Worm (Caenorhabditis elegans): ENCODE measurements around the gene Y48E1C.1.

Y48E1C.1 gene

DNA sequence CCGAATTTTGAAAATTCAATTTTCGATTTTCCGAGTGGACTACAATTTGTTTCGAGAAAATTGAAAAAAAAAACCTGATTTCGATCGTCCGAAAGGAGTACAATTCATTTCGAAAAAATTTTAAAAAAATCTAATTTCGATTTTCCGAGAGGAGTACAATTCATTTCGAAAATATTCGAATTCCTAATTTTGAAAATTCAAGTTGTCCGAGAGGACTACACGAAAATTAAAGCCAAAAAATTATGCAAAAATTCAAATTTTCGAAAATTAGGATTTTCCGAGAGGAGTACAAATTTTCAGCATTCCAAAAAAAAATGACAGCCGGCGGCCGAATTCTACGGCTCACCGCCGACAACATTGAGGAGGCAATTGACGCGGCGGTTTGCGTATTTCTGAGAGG, 2.5 kb upstream of the Y48E1C.1 start, which contains the start of gene Y48C3A.18:
TSS of gene Y48C3A.18 (plus strand) at position 301 of the 400 bp plus-strand sequence.
- TF ChIP-seq zag-1 (tag; optimal IDR thresholded peaks at IDR 0.05) (no peak), aha-1 (tag) (peak; percentile 17)

DNA sequence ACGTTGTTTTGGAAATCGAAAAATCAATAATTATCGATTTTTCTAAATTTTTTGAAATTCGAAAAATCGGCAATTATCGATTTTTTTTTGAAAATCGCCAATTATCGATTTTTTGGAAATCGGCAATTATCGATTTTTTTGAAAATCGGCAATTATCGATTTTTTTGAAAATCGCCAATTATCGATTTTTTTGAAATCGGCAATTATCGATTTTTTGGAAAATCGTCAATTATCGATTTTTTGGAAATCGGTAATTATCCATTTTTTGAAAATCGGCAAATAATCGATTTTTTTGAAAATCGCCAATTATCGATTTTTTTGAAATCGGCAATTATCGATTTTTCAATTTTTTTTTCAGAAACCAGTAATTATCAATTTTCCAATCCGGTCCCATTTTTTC, 708 bp upstream of the Y48E1C.1 start:
- TF ChIP-seq arid-1 (GFP tag; conservative IDR thresholded peaks at IDR 0.05) = no peak
- TF ChIP-seq ceh-28 (tag; optimal IDR thresholded peaks at IDR 0.05) = peak; percentile 99

- TF ChIP-seq set-16 (GFP tag; IDR thresholded peaks at IDR 0.05) (peak; percentile 55; the same call in 1 of the 2 replicates), nhr-237 (tag; optimal IDR thresholded peaks at IDR 0.05) (no peak)
Measured at ce11 chrII:13416552-13416951, 1.7 kb downstream of the Y48E1C.1 start.

DNA sequence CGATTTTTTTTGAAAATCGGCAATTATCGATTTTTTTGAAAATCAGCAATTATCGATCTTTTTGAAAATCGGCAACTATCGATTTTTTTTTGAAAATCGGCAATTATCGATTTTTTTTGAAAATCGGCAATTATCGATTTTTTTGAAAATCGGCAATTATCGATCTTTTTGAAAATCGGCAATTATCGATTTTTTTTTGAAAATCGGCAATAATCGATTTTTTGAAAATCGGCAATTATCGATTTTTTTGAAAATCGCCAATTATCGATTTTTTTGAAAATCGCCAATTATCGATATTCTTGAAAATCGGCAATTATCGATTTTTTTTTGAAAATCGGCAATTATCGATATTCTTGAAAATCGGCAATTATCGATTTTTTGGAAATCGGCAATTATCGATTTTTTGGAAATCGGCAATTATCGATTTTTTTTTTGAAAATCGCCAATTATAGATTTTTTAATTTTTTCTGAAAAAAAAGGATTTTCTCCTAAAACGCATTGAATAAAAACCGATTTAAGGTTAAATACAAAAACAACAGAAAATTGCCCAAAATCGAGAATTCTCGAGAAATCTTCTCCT, 2.7 kb downstream of the Y48E1C.1 start:
- TF ChIP-seq R02D3.7 (tag; optimal IDR thresholded peaks at IDR 0.05) (no peak), lin-13 (GFP tag; optimal IDR thresholded peaks at IDR 0.05) (no peak), T20F7.1 (GFP tag; optimal IDR thresholded peaks at IDR 0.05) (no peak), nhr-102 (tag; optimal IDR thresholded peaks at IDR 0.05) (no peak), ceh-28 (tag; optimal IDR thresholded peaks at IDR 0.05) (peak; percentile 97), saeg-2 (GFP tag; IDR thresholded peaks at IDR 0.05) (no peak)

DNA sequence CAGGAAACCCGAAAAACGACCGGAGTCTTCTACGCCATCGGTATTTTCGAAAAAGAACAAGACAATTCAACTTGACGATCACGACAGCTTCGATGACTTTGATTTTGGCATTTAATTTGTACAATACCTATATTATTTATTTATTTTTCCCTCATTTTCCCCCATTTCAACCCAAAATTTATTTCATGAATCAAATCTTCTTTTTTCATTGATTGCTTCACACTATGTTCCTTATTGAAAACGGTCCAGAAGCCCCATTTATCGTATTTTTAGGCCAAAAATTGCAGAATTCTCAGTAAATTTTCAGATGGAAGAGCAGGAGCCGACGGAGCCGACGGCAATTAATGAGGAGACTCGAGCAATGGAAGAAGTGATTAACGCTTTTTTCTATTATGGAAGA, 9.4 kb downstream of the Y48E1C.1 start, which contains the start of gene Y48E1C.2:
TSS of gene Y48E1C.2 (plus strand) at position 301 of the 400 bp plus-strand sequence.
- TF ChIP-seq nhr-237 (tag; optimal IDR thresholded peaks at IDR 0.05) (no peak), lin-29 (GFP tag; IDR thresholded peaks at IDR 0.05) (no peak), fkh-10 (GFP tag; optimal IDR thresholded peaks at IDR 0.05) (no peak), mdt-29 (GFP tag; IDR thresholded peaks at IDR 0.05) (no peak), dmd-9 (GFP tag; IDR thresholded peaks at IDR 0.05) (no peak), lin-39 (tag; optimal IDR thresholded peaks at IDR 0.05) (no peak), zfp-2 (tag; optimal IDR thresholded peaks at IDR 0.05) (no peak), nhr-77 (tag; optimal IDR thresholded peaks at IDR 0.05) (no peak)

- TF ChIP-seq ama-1 (optimal IDR thresholded peaks at IDR 0.05) = peak; percentile 27
- no peak for TF ChIP-seq Y48G9A.11 (GFP tag; IDR thresholded peaks at IDR 0.05)
Measured at ce11 chrII:13436725-13437124, 21.9 kb downstream of the Y48E1C.1 start, which contains the start of gene Y48E1C.4. TSS of gene Y48E1C.4 (minus strand) at chrII:13436825.

DNA sequence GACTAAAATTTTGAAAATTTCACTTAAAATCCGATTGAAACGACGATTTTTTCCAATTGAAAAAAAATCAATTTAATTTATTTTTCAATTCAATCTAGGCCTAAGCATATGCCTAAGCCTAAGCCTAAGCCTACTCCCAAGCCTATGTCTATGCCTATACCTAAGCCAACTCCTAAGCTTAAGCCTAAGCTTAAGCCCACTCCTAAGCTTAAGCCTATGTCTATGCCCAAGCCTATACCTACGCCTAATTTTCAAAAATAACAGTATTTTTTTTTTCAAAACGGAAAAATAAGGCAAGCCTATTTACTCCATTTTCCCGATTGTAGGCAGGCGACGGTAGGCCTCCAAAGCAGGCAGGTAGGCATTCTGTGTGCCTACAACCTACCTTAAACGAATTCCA, 29.5 kb downstream of the Y48E1C.1 start:
- TF ChIP-seq ztf-11 (tag; optimal IDR thresholded peaks at IDR 0.05) (no peak), attf-4 (tag; optimal IDR thresholded peaks at IDR 0.05) (no peak), duxl-1 (tag; optimal IDR thresholded peaks at IDR 0.05; ENCODE audit: poor library complexity) (no peak), lin-1 (GFP tag; IDR thresholded peaks at IDR 0.05) (no peak), zip-2 (tag; optimal IDR thresholded peaks at IDR 0.05) (no peak), gei-8 (GFP tag; optimal IDR thresholded peaks at IDR 0.05) (no peak), cey-2 (tag; optimal IDR thresholded peaks at IDR 0.05; ENCODE audit: borderline replicate concordance, insufficient read depth) (no peak), unc-130 (GFP tag; optimal IDR thresholded peaks at IDR 0.05) (no peak), mdl-1 (tag; optimal IDR thresholded peaks at IDR 0.05) (no peak), nhr-111 (GFP tag; optimal IDR thresholded peaks at IDR 0.05) (no peak), dmd-9 (GFP tag; IDR thresholded peaks at IDR 0.05) (no peak), aha-1 (tag) (no peak), fkh-10 (GFP tag; optimal IDR thresholded peaks at IDR 0.05) (no peak), lin-13 (GFP tag; optimal IDR thresholded peaks at IDR 0.05) (no peak), snpc-4 (tag; optimal IDR thresholded peaks at IDR 0.05) (no peak), spr-3 (GFP tag; optimal IDR thresholded peaks at IDR 0.05) (no peak), nhr-237 (tag; optimal IDR thresholded peaks at IDR 0.05) (no peak), hlh-11 (tag; optimal IDR thresholded peaks at IDR 0.05) (no peak), zfp-2 (tag; optimal IDR thresholded peaks at IDR 0.05) (no peak), dmd-8 (GFP tag; IDR thresholded peaks at IDR 0.05) (no peak)
